Worm (Caenorhabditis elegans): ENCODE measurements around the gene T07A5.7.

DNA sequence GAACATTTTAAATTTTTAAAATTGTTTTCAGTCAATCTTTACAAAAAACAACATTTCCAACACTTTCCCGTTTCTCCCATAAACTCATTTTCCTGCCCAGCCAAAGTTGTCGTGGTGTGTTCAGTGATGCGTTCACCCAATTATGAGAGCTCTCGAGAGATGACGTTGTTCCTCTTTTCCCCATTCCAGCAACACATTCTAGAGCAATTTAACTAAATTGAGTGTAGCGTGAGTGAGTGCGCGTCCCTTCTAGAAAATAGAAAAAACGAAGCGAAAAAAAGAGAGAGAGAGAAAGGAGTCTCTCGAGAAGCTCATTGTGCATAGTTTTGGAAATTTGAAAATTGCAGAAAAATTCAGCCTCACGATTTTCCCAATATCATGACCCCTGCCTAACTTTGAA lies 47.8 kb upstream of the T07A5.7 start:
- TF ChIP-seq klf-2 (GFP tag; conservative IDR thresholded peaks at IDR 0.05) = no peak
- no peak for TF ChIP-seq ztf-23 (GFP tag; IDR thresholded peaks at IDR 0.05)
- no peak for TF ChIP-seq cog-1 (tag; optimal IDR thresholded peaks at IDR 0.05)
- no peak for TF ChIP-seq ztf-29 (GFP tag; IDR thresholded peaks at IDR 0.05)
- TF ChIP-seq ref-1 (GFP tag; conservative IDR thresholded peaks at IDR 0.05) = no peak
- TF ChIP-seq med-1 (GFP tag; optimal IDR thresholded peaks at IDR 0.05; ENCODE audit: insufficient read depth) = no peak
- TF ChIP-seq flt-1 (GFP tag; IDR thresholded peaks at IDR 0.05) = no peak
- TF ChIP-seq tab-1 (GFP tag; IDR thresholded peaks at IDR 0.05) = no peak

Data from whole organism, midembryonic.